Worm (Caenorhabditis elegans): Measurements from ENCODE around the gene nhr-10.

DNA sequence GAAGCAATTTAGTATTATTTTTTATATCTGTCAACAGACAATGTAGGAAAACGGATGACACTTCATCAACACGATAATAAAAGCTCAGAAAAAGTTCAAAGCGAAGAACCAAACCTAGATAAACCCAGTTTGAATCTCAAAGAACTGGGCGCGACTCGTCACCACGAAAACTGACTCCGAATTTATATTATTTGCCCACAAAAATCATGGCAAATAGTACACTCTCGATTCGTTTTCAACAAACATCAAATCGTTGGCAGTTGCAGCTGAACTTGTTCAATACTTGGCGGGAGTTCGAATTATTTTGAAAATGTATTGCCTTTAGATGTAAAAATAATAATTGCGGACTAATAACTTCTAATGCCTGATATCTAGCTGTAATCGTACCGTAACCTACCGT, 32.1 kb downstream of the nhr-10 start:
- TF ChIP-seq ama-1 (optimal IDR thresholded peaks at IDR 0.05) (no peak), pha-4 (tag; optimal IDR thresholded peaks at IDR 0.05) (no peak), syd-9 (tag; optimal IDR thresholded peaks at IDR 0.05) (no peak), ceh-18 (tag; optimal IDR thresholded peaks at IDR 0.05) (no peak), ceh-48 (tag; optimal IDR thresholded peaks at IDR 0.05) (no peak), ceh-6 (GFP tag; optimal IDR thresholded peaks at IDR 0.05) (no peak), hlh-8 (tag; optimal IDR thresholded peaks at IDR 0.05) (no peak)
